Fruit fly (Drosophila melanogaster): ENCODE measurements around the gene CG32365.

The CG32365 gene

DNA sequence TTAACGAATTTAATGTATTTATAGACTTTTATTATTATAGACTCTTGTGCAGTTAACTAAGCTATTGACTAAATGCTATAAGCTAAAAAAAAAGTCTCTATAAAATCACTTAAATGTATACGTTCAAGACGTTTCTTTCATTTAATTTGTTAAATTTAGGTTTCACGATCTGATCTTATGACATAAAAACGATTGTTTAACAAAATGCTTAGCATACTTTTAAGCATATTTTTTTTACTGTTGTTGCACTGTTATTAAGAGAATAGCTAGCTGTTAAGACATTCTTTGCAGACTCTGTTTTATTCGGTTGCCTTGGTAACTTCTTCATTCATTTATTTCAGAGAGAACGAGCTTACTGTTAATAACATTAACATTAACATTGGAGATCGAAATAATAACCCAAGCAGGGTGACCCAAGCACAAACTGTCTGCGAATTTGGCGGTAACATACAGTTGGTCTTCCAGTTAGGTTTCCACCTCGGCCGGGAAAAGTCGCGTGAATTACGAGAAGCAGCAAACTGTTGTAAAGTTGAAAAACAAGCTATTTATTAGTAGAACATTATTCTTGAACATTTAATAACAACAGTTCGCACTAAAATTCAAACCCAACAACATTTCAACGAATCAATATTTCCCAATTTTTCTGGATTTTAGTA is at the start of gene CG32365:
CG32365 (plus strand) TSS at position 462 of the 656 bp plus-strand sequence.
- no peak for TF ChIP-seq CG2116 (GFP tag; optimal IDR thresholded peaks at IDR 0.05)
- TF ChIP-seq CG6791 (GFP tag; IDR thresholded peaks at IDR 0.05; ENCODE audit: partially characterized antibody), result 0 out of 3 replicates have a peak, but pooled peaks have one; percentile 34
- TF ChIP-seq Med (GFP tag), result peak; percentile 88
- TF ChIP-seq tna (GFP tag; IDR thresholded peaks at IDR 0.05; ENCODE audit: partially characterized antibody), result peak; percentile 36; the same call in 1 of the 2 replicates
- no peak for TF ChIP-seq CG6175 (GFP tag; IDR thresholded peaks at IDR 0.05)
- no peak for TF ChIP-seq CG2202 (tag; optimal IDR thresholded peaks at IDR 0.05)
- no peak for TF ChIP-seq Hr39 (optimal IDR thresholded peaks at IDR 0.05)
- no peak for TF ChIP-seq CG10274 (GFP tag; optimal IDR thresholded peaks at IDR 0.05)
- TF ChIP-seq CG17385 (GFP tag; optimal IDR thresholded peaks at IDR 0.05), result peak; percentile 7
- TF ChIP-seq fu2 (GFP tag; optimal IDR thresholded peaks at IDR 0.05), result no peak
- no peak for TF ChIP-seq CG14050 (GFP tag; IDR thresholded peaks at IDR 0.05)
- peak; percentile 42 for TF ChIP-seq nau (GFP tag; optimal IDR thresholded peaks at IDR 0.05)
- peak; percentile 52 for TF ChIP-seq grau (tag; optimal IDR thresholded peaks at IDR 0.05)
- peak; percentile 59 for TF ChIP-seq CG12769 (tag; optimal IDR thresholded peaks at IDR 0.05)
- TF ChIP-seq CG15696 (tag; optimal IDR thresholded peaks at IDR 0.05), result no peak
- no peak for TF ChIP-seq CG11247 (GFP tag; IDR thresholded peaks at IDR 0.05)
- no peak for TF ChIP-seq sna (GFP tag; IDR thresholded peaks at IDR 0.05; ENCODE audit: partially characterized antibody)
- TF ChIP-seq HmgZ (tag; optimal IDR thresholded peaks at IDR 0.05), result peak; percentile 23
- no peak for TF ChIP-seq CG4730 (GFP tag; IDR thresholded peaks at IDR 0.05)
- no peak for TF ChIP-seq ftz-f1 (GFP tag; optimal IDR thresholded peaks at IDR 0.05)
- TF ChIP-seq bowl (GFP tag; IDR thresholded peaks at IDR 0.05), result no peak
- TF ChIP-seq Myb (GFP tag; optimal IDR thresholded peaks at IDR 0.05), result no peak
- no peak for TF ChIP-seq trh (GFP tag; optimal IDR thresholded peaks at IDR 0.05)
- TF ChIP-seq CG17829 (tag; optimal IDR thresholded peaks at IDR 0.05), result peak; percentile 27
- TF ChIP-seq CG31224 (GFP tag; IDR thresholded peaks at IDR 0.05), result 0 out of 2 replicates have a peak, but pooled peaks have one; percentile 22
- peak; percentile 46 for TF ChIP-seq CG12659 (GFP tag; optimal IDR thresholded peaks at IDR 0.05)
- TF ChIP-seq eyg (GFP tag; optimal IDR thresholded peaks at IDR 0.05), result no peak
- no peak; the same call in 2 of the 3 replicates for TF ChIP-seq Opbp (GFP tag; IDR thresholded peaks at IDR 0.05; ENCODE audit: partially characterized antibody)
- TF ChIP-seq CG18619 (GFP tag; optimal IDR thresholded peaks at IDR 0.05), result no peak
- peak in 1 of 2 experiments; percentile 76 for TF ChIP-seq eve (GFP tag; optimal IDR thresholded peaks at IDR 0.05)
- TF ChIP-seq trem (tag; optimal IDR thresholded peaks at IDR 0.05), result peak; percentile 5
- peak; percentile 5 for TF ChIP-seq CG6854 (GFP tag; optimal IDR thresholded peaks at IDR 0.05)
- TF ChIP-seq CG30431 (GFP tag; optimal IDR thresholded peaks at IDR 0.05), result no peak
- TF ChIP-seq CG1024 (GFP tag; IDR thresholded peaks at IDR 0.05), result no peak
- peak; percentile 65 for TF ChIP-seq ci (GFP tag; IDR thresholded peaks at IDR 0.05)
- TF ChIP-seq Atf-2 (GFP tag; optimal IDR thresholded peaks at IDR 0.05), result no peak
- no peak for TF ChIP-seq MESR4 (GFP tag; optimal IDR thresholded peaks at IDR 0.05)
- no peak for TF ChIP-seq br (optimal IDR thresholded peaks at IDR 0.05)
- TF ChIP-seq CG12104 (GFP tag; optimal IDR thresholded peaks at IDR 0.05), result no peak
- no peak for TF ChIP-seq Fer2 (tag; optimal IDR thresholded peaks at IDR 0.05)
- TF ChIP-seq CG1602 (GFP tag; optimal IDR thresholded peaks at IDR 0.05), result no peak
- peak; percentile 36 for TF ChIP-seq CG1233 (GFP tag; optimal IDR thresholded peaks at IDR 0.05)
- TF ChIP-seq CG7357 (GFP tag; IDR thresholded peaks at IDR 0.05), result no peak
- no peak for TF ChIP-seq pan (optimal IDR thresholded peaks at IDR 0.05)
- TF ChIP-seq pan (GFP tag; optimal IDR thresholded peaks at IDR 0.05 in 1 of 2, IDR thresholded peaks at IDR 0.05 in 1 of 2), result no peak
- TF ChIP-seq CG4282 (GFP tag; optimal IDR thresholded peaks at IDR 0.05), result no peak
- no peak for TF ChIP-seq CG8290 (GFP tag; optimal IDR thresholded peaks at IDR 0.05)
- peak in 1 of 2 experiments; percentile 67 for TF ChIP-seq CG8290 (tag; optimal IDR thresholded peaks at IDR 0.05)
- no peak for TF ChIP-seq CG10979 (tag; optimal IDR thresholded peaks at IDR 0.05)
- TF ChIP-seq CG3838 (GFP tag; optimal IDR thresholded peaks at IDR 0.05), result no peak
- peak; percentile 47 for TF ChIP-seq lab (GFP tag; optimal IDR thresholded peaks at IDR 0.05)

Measured in whole organism, embryonic.